Worm (Caenorhabditis elegans) whole organism, mixed stage, embryonic: ENCODE measurements around the gene pkg-2.

ENCODE experiments used
- bed-3 ChIP-seq: fragments of 200-800 bp; sonication (Bioruptor generic); optimal IDR thresholded peaks from 3 replicates; lab custom pipeline; 2018; ENCODE audit warnings: mild to moderate bottlenecking, missing genetic modification characterization, moderate library complexity, missing compliant biosample characterization
- blmp-1 ChIP-seq: fragments of 150-350 bp; optimal IDR thresholded peaks from 2 replicates; lab custom pipeline; 2014; ENCODE audit warnings: missing biosample characterization, missing genetic modification characterization
- ceh-39 ChIP-seq: fragments of 150-350 bp; optimal IDR thresholded peaks from 2 replicates; lab custom pipeline; 2014; ENCODE audit warnings: missing biosample characterization, missing genetic modification characterization
- ces-1 ChIP-seq: fragments of 150-350 bp; optimal IDR thresholded peaks from 2 replicates; lab custom pipeline; 2014; ENCODE audit warnings: missing biosample characterization, missing genetic modification reagents, missing genetic modification characterization
- cnd-1 ChIP-seq: fragments of 200-800 bp; sonication (Bioruptor generic); optimal IDR thresholded peaks from 2 replicates; lab custom pipeline; 2018; ENCODE audit warnings: mild to moderate bottlenecking, missing genetic modification characterization, missing compliant biosample characterization
- drap-1 ChIP-seq: fragments of 200-800 bp; sonication (Bioruptor generic); optimal IDR thresholded peaks from 3 replicates; lab custom pipeline; 2018; ENCODE audit warnings: mild to moderate bottlenecking, missing genetic modification characterization, missing compliant biosample characterization
- elt-1 ChIP-seq: sonication (generic microtip); optimal IDR thresholded peaks from 2 replicates; lab custom pipeline; 2017; ENCODE audit warnings: missing genetic modification characterization, mild to moderate bottlenecking, missing compliant biosample characterization, antibody characterized with exemption, moderate library complexity, borderline replicate concordance; ENCODE audit not compliant: insufficient read depth
- elt-3 ChIP-seq: fragments of 150-350 bp; optimal IDR thresholded peaks from 2 replicates; lab custom pipeline; 2014; ENCODE audit warnings: missing biosample characterization, missing genetic modification characterization
- flh-1 ChIP-seq: fragments of 200-800 bp; sonication (Bioruptor generic); optimal IDR thresholded peaks from 2 replicates; lab custom pipeline; 2018; ENCODE audit warnings: mild to moderate bottlenecking, missing genetic modification characterization, moderate library complexity, missing compliant biosample characterization
- ham-2 ChIP-seq: fragments of 200-800 bp; sonication (Bioruptor generic); optimal IDR thresholded peaks from 2 replicates; lab custom pipeline; 2018; ENCODE audit warnings: mild to moderate bottlenecking, missing genetic modification characterization, missing compliant biosample characterization
- hlh-1 ChIP-seq: fragments of 150-350 bp; optimal IDR thresholded peaks from 2 replicates; lab custom pipeline; 2014; ENCODE audit warnings: missing biosample characterization, missing genetic modification reagents, missing genetic modification characterization
- lin-13 ChIP-seq: fragments of 150-350 bp; optimal IDR thresholded peaks from 2 replicates; lab custom pipeline; 2014; ENCODE audit warnings: missing biosample characterization, missing genetic modification characterization
- lin-32 ChIP-seq: fragments of 200-800 bp; sonication (Bioruptor generic); optimal IDR thresholded peaks from 2 replicates; lab custom pipeline; 2018; ENCODE audit warnings: mild to moderate bottlenecking, missing genetic modification characterization, missing compliant biosample characterization
- lsy-2 ChIP-seq: fragments of 150-350 bp; optimal IDR thresholded peaks from 2 replicates; lab custom pipeline; 2014; ENCODE audit warnings: missing biosample characterization, missing genetic modification characterization
- mab-5 ChIP-seq: fragments of 150-350 bp; optimal IDR thresholded peaks from 2 replicates; lab custom pipeline; 2014; ENCODE audit warnings: missing biosample characterization, missing genetic modification characterization
- mep-1 ChIP-seq: fragments of 150-350 bp; optimal IDR thresholded peaks from 2 replicates; lab custom pipeline; 2017; ENCODE audit warnings: missing biosample characterization, missing genetic modification reagents, missing genetic modification characterization, inconsistent platforms
- mls-2 ChIP-seq: sonication (generic microtip); optimal IDR thresholded peaks from 2 replicates; lab custom pipeline; 2016; ENCODE audit warnings: mild to moderate bottlenecking, missing genetic modification characterization, moderate library complexity, missing compliant biosample characterization
- nhr-237 ChIP-seq: fragments of 150-350 bp; optimal IDR thresholded peaks from 2 replicates; lab custom pipeline; 2014; ENCODE audit warnings: missing biosample characterization, missing genetic modification characterization
- nhr-28 ChIP-seq: fragments of 150-350 bp; optimal IDR thresholded peaks from 2 replicates; lab custom pipeline; 2014; ENCODE audit warnings: missing biosample characterization, missing genetic modification characterization
- nhr-76 ChIP-seq: sonication (generic microtip); optimal IDR thresholded peaks from 2 replicates; lab custom pipeline; 2017; ENCODE audit warnings: missing biosample characterization, missing genetic modification characterization
- pha-4 ChIP-seq: fragments of 150-350 bp; optimal IDR thresholded peaks from 2 replicates; lab custom pipeline; 2018; ENCODE audit warnings: missing biosample characterization, missing genetic modification reagents, missing genetic modification characterization
- sem-2 ChIP-seq: fragments of 200-800 bp; sonication (Bioruptor generic); optimal IDR thresholded peaks from 2 replicates; lab custom pipeline; 2018; ENCODE audit warnings: mild to moderate bottlenecking, missing genetic modification characterization, missing compliant biosample characterization
- snpc-4 ChIP-seq: fragments of 150-350 bp; optimal IDR thresholded peaks from 2 replicates; lab custom pipeline; 2014; ENCODE audit warnings: missing biosample characterization, missing genetic modification characterization
- sptf-1 ChIP-seq: sonication (generic microtip); optimal IDR thresholded peaks from 2 replicates; lab custom pipeline; 2017; ENCODE audit warnings: mild to moderate bottlenecking, missing genetic modification characterization, moderate library complexity, missing compliant biosample characterization
- tbx-8 ChIP-seq: fragments of 200-800 bp; sonication (Bioruptor generic); optimal IDR thresholded peaks from 2 replicates; lab custom pipeline; 2018; ENCODE audit warnings: mild to moderate bottlenecking, missing genetic modification characterization, moderate library complexity, missing compliant biosample characterization
- unc-120 ChIP-seq: sonication (generic microtip); optimal IDR thresholded peaks from 2 replicates; lab custom pipeline; 2017; ENCODE audit warnings: missing genetic modification characterization, missing compliant biosample characterization; ENCODE audit not compliant: poor library complexity, severe bottlenecking
- unc-39 ChIP-seq: fragments of 150-350 bp; optimal IDR thresholded peaks from 2 replicates; lab custom pipeline; 2014; ENCODE audit warnings: missing biosample characterization, missing genetic modification characterization
- unc-62 ChIP-seq: fragments of 150-350 bp; optimal IDR thresholded peaks from 2 replicates; lab custom pipeline; 2014; ENCODE audit warnings: missing biosample characterization, missing genetic modification reagents, missing genetic modification characterization
- zip-8 ChIP-seq: fragments of 150-350 bp; optimal IDR thresholded peaks from 2 replicates; lab custom pipeline; 2014; ENCODE audit warnings: missing biosample characterization, missing genetic modification characterization
- ztf-11 ChIP-seq: fragments of 150-350 bp; optimal IDR thresholded peaks from 2 replicates; lab custom pipeline; 2014; ENCODE audit warnings: missing biosample characterization, missing genetic modification characterization

The pkg-2 gene

ce11 chrIV:8534997-8535414, 14.3 kb downstream of the pkg-2 start:
- no peak for TF ChIP-seq ceh-39 (tag; lab: Kevin White, UChicago)
- no peak for TF ChIP-seq blmp-1 (tag; lab: Kevin White, UChicago)

- TF ChIP-seq unc-39, result no peak
- TF ChIP-seq lin-32, result no peak
- no peak for TF ChIP-seq ham-2 (GFP tag; lab: Kevin White, UChicago)
- no peak for TF ChIP-seq mep-1 (tag; lab: Kevin White, UChicago)
- TF ChIP-seq sem-2 (GFP tag; lab: Kevin White, UChicago), result no peak
- TF ChIP-seq hlh-1 (tag; lab: Kevin White, UChicago), result no peak
- no peak for TF ChIP-seq unc-62 (GFP tag; lab: Kevin White, UChicago)
- TF ChIP-seq cnd-1 (tag; lab: Kevin White, UChicago), result no peak
- no peak for TF ChIP-seq tbx-8
- TF ChIP-seq mls-2, result no peak
- no peak for TF ChIP-seq nhr-28 (tag; lab: Kevin White, UChicago)
- TF ChIP-seq pha-4 (tag; lab: Kevin White, UChicago), result no peak
- no peak for TF ChIP-seq ces-1 (GFP tag; lab: Kevin White, UChicago)
- no peak for TF ChIP-seq zip-8
- TF ChIP-seq elt-3 (tag; lab: Kevin White, UChicago), result no peak
- no peak for TF ChIP-seq bed-3 (GFP tag; lab: Kevin White, UChicago)
- TF ChIP-seq nhr-237 (tag; lab: Kevin White, UChicago), result no peak
- TF ChIP-seq lin-13 (tag; lab: Kevin White, UChicago), result no peak
- TF ChIP-seq blmp-1 (tag; lab: Kevin White, UChicago), result no peak
- no peak for TF ChIP-seq snpc-4 (tag; lab: Kevin White, UChicago)
- TF ChIP-seq, all 35 proteins: peak for 0
These were observed 15.3 kb downstream of the pkg-2 start for ce11 chrIV:8535946-8536345.

- no peak for TF ChIP-seq lin-13 (tag; lab: Kevin White, UChicago)
These were observed 17.4 kb downstream of the pkg-2 start for ce11 chrIV:8538011-8538658.

- no peak for TF ChIP-seq elt-3 (tag; lab: Kevin White, UChicago)
- no peak for TF ChIP-seq lsy-2 (tag; lab: Kevin White, UChicago)
- TF ChIP-seq nhr-28 (tag; lab: Kevin White, UChicago), result no peak
- no peak for TF ChIP-seq nhr-76 (tag; lab: Kevin White, UChicago)
- TF ChIP-seq mls-2, result no peak
- TF ChIP-seq mab-5 (tag; lab: Kevin White, UChicago), result no peak
- TF ChIP-seq sptf-1 (tag; lab: Kevin White, UChicago), result no peak
- no peak for TF ChIP-seq tbx-8
- no peak for TF ChIP-seq drap-1 (GFP tag; lab: Kevin White, UChicago)
- no peak for TF ChIP-seq hlh-1 (tag; lab: Kevin White, UChicago)
- TF ChIP-seq cnd-1 (tag; lab: Kevin White, UChicago), result no peak
- no peak for TF ChIP-seq elt-1
- TF ChIP-seq flh-1, result no peak
- TF ChIP-seq ces-1 (GFP tag; lab: Kevin White, UChicago), result no peak
These were observed 18.0 kb downstream of the pkg-2 start, which contains the start of gene hyl-1 for ce11 chrIV:8538659-8539173. hyl-1 (plus strand) TSS chrIV:8539123.

ce11 chrIV:8539645-8540044, 19.0 kb downstream of the pkg-2 start:
- TF ChIP-seq drap-1 (GFP tag; lab: Kevin White, UChicago) (no peak), flh-1 (no peak), mep-1 (tag; lab: Kevin White, UChicago) (no peak), ztf-11 (tag; lab: Kevin White, UChicago) (no peak), hlh-1 (tag; lab: Kevin White, UChicago) (no peak), elt-3 (tag; lab: Kevin White, UChicago) (no peak), lin-32 (no peak), zip-8 (no peak), unc-120 (tag; lab: Kevin White, UChicago) (no peak), cnd-1 (tag; lab: Kevin White, UChicago) (no peak), ceh-39 (tag; lab: Kevin White, UChicago) (no peak), sptf-1 (tag; lab: Kevin White, UChicago) (no peak)
- TF ChIP-seq, all 35 proteins: peak for 0
